Fruit fly (Drosophila melanogaster) whole organism, embryonic: ENCODE results near the gene plx.

Experiments
- CG10321 ChIP-seq: fragments of 200-800 bp; sonication (Bioruptor generic); IDR thresholded peaks from 2 replicates; pipeline ENCODE4 v1.3.6; 2022; ENCODE audit warnings: missing biosample characterization, missing genetic modification characterization
- CG10431 ChIP-seq: fragments of 200-800 bp; sonication (Bioruptor generic); optimal IDR thresholded peaks from 3 replicates; lab custom pipeline; 2018; ENCODE audit warnings: missing biosample characterization, mild to moderate bottlenecking, missing genetic modification characterization
- CG12071 ChIP-seq: fragments of 200-800 bp; sonication (Bioruptor generic); optimal IDR thresholded peaks from 3 replicates; lab custom pipeline; 2018; ENCODE audit warnings: missing biosample characterization, mild to moderate bottlenecking, missing genetic modification characterization
- CG12219 ChIP-seq: fragments of 200-800 bp; sonication (Bioruptor generic); optimal IDR thresholded peaks from 3 replicates; lab custom pipeline; 2018; ENCODE audit warnings: missing biosample characterization, mild to moderate bottlenecking, missing genetic modification characterization
- CG12236 ChIP-seq: fragments of 200-800 bp; sonication (Bioruptor generic); optimal IDR thresholded peaks from 2 replicates; lab custom pipeline; 2016; ENCODE audit warnings: missing biosample characterization, missing genetic modification characterization
- CG1233 ChIP-seq: fragments of 200-800 bp; sonication (Bioruptor generic); optimal IDR thresholded peaks from 4 replicates; lab custom pipeline; 2018; ENCODE audit warnings: missing biosample characterization, mild to moderate bottlenecking, missing genetic modification characterization
- CG13123 ChIP-seq: fragments of 200-800 bp; sonication (Bioruptor generic); optimal IDR thresholded peaks from 2 replicates; lab custom pipeline; 2016; ENCODE audit warnings: missing biosample characterization, missing genetic modification characterization
- CG1529 ChIP-seq: fragments of 200-800 bp; sonication (Bioruptor generic); optimal IDR thresholded peaks from 3 replicates; lab custom pipeline; 2018; ENCODE audit warnings: missing biosample characterization, missing genetic modification characterization
- CG1792 ChIP-seq: fragments of 200-800 bp; sonication (Bioruptor generic); optimal IDR thresholded peaks from 2 replicates; lab custom pipeline; 2016; ENCODE audit warnings: missing biosample characterization, missing genetic modification characterization
- CG18619 ChIP-seq: fragments of 200-800 bp; sonication (Bioruptor generic); optimal IDR thresholded peaks from 3 replicates; lab custom pipeline; 2017; ENCODE audit warnings: missing biosample characterization, mild to moderate bottlenecking, missing genetic modification characterization
- CG30431 ChIP-seq: fragments of 200-800 bp; sonication (Bioruptor generic); optimal IDR thresholded peaks from 2 replicates; lab custom pipeline; 2017; ENCODE audit warnings: missing biosample characterization, missing genetic modification characterization
- CG34422 ChIP-seq: fragments of 200-800 bp; sonication (Bioruptor generic); IDR thresholded peaks from 3 replicates; pipeline ENCODE4 v1.3.6; 2022; ENCODE audit warnings: missing biosample characterization, missing genetic modification characterization
- CG4424 ChIP-seq: fragments of 200-800 bp; sonication (Bioruptor generic); optimal IDR thresholded peaks from 3 replicates; lab custom pipeline; 2016; ENCODE audit warnings: missing biosample characterization, missing genetic modification characterization
- CG6689 ChIP-seq: fragments of 200-800 bp; sonication (Bioruptor generic); IDR thresholded peaks from 2 replicates; pipeline ENCODE4 v1.3.6; 2022; ENCODE audit warnings: missing biosample characterization, missing genetic modification characterization
- CG7357 ChIP-seq: fragments of 200-800 bp; sonication (Bioruptor generic); IDR thresholded peaks from 3 replicates; pipeline ENCODE4 v1.3.6; 2022; ENCODE audit warnings: missing biosample characterization, missing genetic modification characterization
- CG7372 ChIP-seq: fragments of 200-800 bp; sonication (Bioruptor generic); IDR thresholded peaks from 2 replicates; pipeline ENCODE4 v1.3.6; 2022; ENCODE audit warnings: missing biosample characterization, missing genetic modification characterization
- CG8290 ChIP-seq, 3 experiments: fragments of 200-800 bp; sonication (Bioruptor generic); optimal IDR thresholded peaks; 2 replicates each; lab custom pipeline; 2016 to 2019; ENCODE audit warnings: missing biosample characterization in 3 of 3, missing genetic modification characterization in 3 of 3, mild to moderate bottlenecking in 2 of 3, moderate library complexity in 1 of 3
- CG8478 ChIP-seq: fragments of >200 bp; optimal IDR thresholded peaks from 2 replicates; lab custom pipeline; 2018
- CkIIα-i1 ChIP-seq: fragments of 200-800 bp; sonication (Bioruptor generic); IDR thresholded peaks from 2 replicates; pipeline ENCODE4 v1.3.6; 2022; ENCODE audit warnings: missing biosample characterization, missing genetic modification characterization
- CoRest ChIP-seq: fragments of 200-800 bp; sonication (Bioruptor generic); optimal IDR thresholded peaks from 3 replicates; lab custom pipeline; 2018; ENCODE audit warnings: missing biosample characterization, mild to moderate bottlenecking, missing genetic modification characterization, moderate library complexity
- D19B ChIP-seq: fragments of 200-800 bp; sonication (Bioruptor generic); optimal IDR thresholded peaks from 2 replicates; lab custom pipeline; 2017; ENCODE audit warnings: missing biosample characterization, mild to moderate bottlenecking, missing genetic modification characterization
- Doc3 ChIP-seq: fragments of 200-800 bp; sonication (Bioruptor generic); IDR thresholded peaks from 3 replicates; pipeline ENCODE4 v1.3.6; 2022; ENCODE audit warnings: missing biosample characterization, missing genetic modification characterization; ENCODE audit not compliant: partially characterized antibody
- Dref ChIP-seq: fragments of 200-800 bp; sonication (Bioruptor generic); IDR thresholded peaks from 2 replicates; pipeline ENCODE4 v1.3.6; 2022; ENCODE audit warnings: missing biosample characterization, missing genetic modification characterization
- HLH54F ChIP-seq: fragments of 200-800 bp; sonication (Bioruptor generic); optimal IDR thresholded peaks from 3 replicates; lab custom pipeline; 2016; ENCODE audit warnings: missing biosample characterization, missing genetic modification characterization
- HLHmδ ChIP-seq: fragments of 200-800 bp; sonication (Bioruptor generic); optimal IDR thresholded peaks from 2 replicates; lab custom pipeline; 2018; ENCODE audit warnings: missing biosample characterization, mild to moderate bottlenecking, missing genetic modification characterization, moderate library complexity
- Hmx ChIP-seq: fragments of 200-800 bp; sonication (Bioruptor generic); optimal IDR thresholded peaks from 2 replicates; lab custom pipeline; 2016; ENCODE audit warnings: missing biosample characterization, missing genetic modification characterization
- Mad ChIP-seq: fragments of 200-800 bp; sonication (Bioruptor generic); optimal IDR thresholded peaks from 2 replicates; lab custom pipeline; 2016; ENCODE audit warnings: missing biosample characterization, missing genetic modification characterization
- NK7.1 ChIP-seq: fragments of 200-800 bp; sonication (Bioruptor generic); optimal IDR thresholded peaks from 3 replicates; lab custom pipeline; 2016; ENCODE audit warnings: missing biosample characterization, missing genetic modification characterization
- Pdp1 ChIP-seq, 2 experiments: fragments of 200-800 bp; sonication (Bioruptor generic); optimal IDR thresholded peaks; 3 replicates each; lab custom pipeline; 2016; ENCODE audit warnings: missing biosample characterization in 2 of 2, missing genetic modification characterization in 2 of 2, mild to moderate bottlenecking in 1 of 2, moderate library complexity in 1 of 2
- Sox100B ChIP-seq: fragments of 200-800 bp; sonication (Bioruptor generic); optimal IDR thresholded peaks from 3 replicates; lab custom pipeline; 2018; ENCODE audit warnings: missing biosample characterization, mild to moderate bottlenecking, missing genetic modification characterization
- Sox102F ChIP-seq: fragments of 200-800 bp; sonication (Bioruptor generic); optimal IDR thresholded peaks from 2 replicates; lab custom pipeline; 2018; ENCODE audit warnings: missing biosample characterization, mild to moderate bottlenecking, missing genetic modification characterization, moderate library complexity
- YL-1 ChIP-seq: fragments of 200-800 bp; sonication (Bioruptor generic); optimal IDR thresholded peaks from 3 replicates; lab custom pipeline; 2017; ENCODE audit warnings: missing biosample characterization, mild to moderate bottlenecking, missing genetic modification characterization
- ara ChIP-seq: fragments of 200-800 bp; sonication (Bioruptor generic); IDR thresholded peaks from 2 replicates; pipeline ENCODE4 v1.3.6; 2022; ENCODE audit warnings: missing biosample characterization, missing genetic modification characterization
- cg ChIP-seq: fragments of 200-800 bp; sonication (Bioruptor generic); optimal IDR thresholded peaks from 3 replicates; lab custom pipeline; 2019; ENCODE audit warnings: missing biosample characterization, mild to moderate bottlenecking, missing genetic modification characterization, moderate library complexity
- dpn ChIP-seq, 2 experiments: fragments of 200-800 bp; sonication (Bioruptor generic); optimal IDR thresholded peaks; 3 replicates each; lab custom pipeline; 2016; ENCODE audit warnings: missing biosample characterization in 2 of 2, missing genetic modification characterization in 2 of 2
- emc ChIP-seq: fragments of 200-800 bp; sonication (Bioruptor generic); optimal IDR thresholded peaks from 2 replicates; lab custom pipeline; 2016; ENCODE audit warnings: missing biosample characterization, missing genetic modification characterization
- gem ChIP-seq: fragments of 200-800 bp; sonication (Bioruptor generic); optimal IDR thresholded peaks from 2 replicates; lab custom pipeline; 2019; ENCODE audit warnings: missing biosample characterization, mild to moderate bottlenecking, missing genetic modification characterization, moderate library complexity
- hkb ChIP-seq, 2 experiments: fragments of 200-800 bp in 1 of 2; fragments of >200 bp in 1 of 2; sonication (Bioruptor generic) in 1 of 2; IDR thresholded peaks in 1 of 2; optimal IDR thresholded peaks in 1 of 2; 2 replicates each; pipeline versions ENCODE4 v1.3.6 to Lab custom; 2017 to 2022; ENCODE audit warnings: missing biosample characterization in 1 of 2, missing genetic modification characterization in 1 of 2
- jumu ChIP-seq: fragments of 200-800 bp; sonication (Bioruptor generic); optimal IDR thresholded peaks from 3 replicates; lab custom pipeline; 2016; ENCODE audit warnings: missing biosample characterization, missing genetic modification characterization
- org-1 ChIP-seq: fragments of 200-800 bp; sonication (Bioruptor generic); optimal IDR thresholded peaks from 2 replicates; lab custom pipeline; 2017; ENCODE audit warnings: missing biosample characterization, missing genetic modification characterization
- salm ChIP-seq: fragments of 200-800 bp; sonication (Bioruptor generic); optimal IDR thresholded peaks from 2 replicates; lab custom pipeline; 2018; ENCODE audit warnings: missing biosample characterization, mild to moderate bottlenecking, missing genetic modification characterization
- sc ChIP-seq, 3 experiments: fragments of >200 bp in 2 of 3; fragments of 200-800 bp in 1 of 3; sonication (Bioruptor generic) in 1 of 3; optimal IDR thresholded peaks; 2 replicates in 2 of 3; 3 replicates in 1 of 3; lab custom pipeline; 2017; ENCODE audit warnings: mild to moderate bottlenecking in 1 of 3, missing biosample characterization in 1 of 3, missing genetic modification characterization in 1 of 3, missing genetic modification reagents in 1 of 3
- sd ChIP-seq: fragments of 200-800 bp; sonication (Bioruptor generic); optimal IDR thresholded peaks from 3 replicates; lab custom pipeline; 2018; ENCODE audit warnings: missing biosample characterization, mild to moderate bottlenecking, missing genetic modification characterization, moderate library complexity
- sima ChIP-seq: fragments of 200-800 bp; sonication (Bioruptor generic); optimal IDR thresholded peaks from 2 replicates; lab custom pipeline; 2016; ENCODE audit warnings: missing biosample characterization, missing genetic modification characterization
- sqz ChIP-seq: fragments of 200-800 bp; sonication (Bioruptor generic); optimal IDR thresholded peaks from 3 replicates; lab custom pipeline; 2018; ENCODE audit warnings: missing biosample characterization, mild to moderate bottlenecking, missing genetic modification characterization
- tna ChIP-seq: fragments of 200-800 bp; sonication (Bioruptor generic); IDR thresholded peaks from 2 replicates; pipeline ENCODE4 v1.3.6; 2022; ENCODE audit warnings: missing biosample characterization, missing genetic modification characterization; ENCODE audit not compliant: partially characterized antibody
- vfl ChIP-seq: fragments of 200-800 bp; sonication (Bioruptor generic); optimal IDR thresholded peaks from 2 replicates; lab custom pipeline; 2016; ENCODE audit warnings: missing biosample characterization, missing genetic modification characterization
- yki ChIP-seq: fragments of >200 bp; optimal IDR thresholded peaks from 3 replicates; lab custom pipeline; 2018
- zen ChIP-seq: fragments of 200-800 bp; sonication (Bioruptor generic); optimal IDR thresholded peaks from 3 replicates; lab custom pipeline; 2018; ENCODE audit warnings: missing biosample characterization, mild to moderate bottlenecking, missing genetic modification characterization, moderate library complexity

plx gene

dm6 chr3R:5686049-5686757 lies 548 bp downstream of the plx start (continued):
- TF ChIP-seq jumu (GFP tag; lab: Kevin White, UChicago) (peak; percentile 23), CG7372 (GFP tag; lab: Robert Waterston, UW) (no peak), dpn (GFP tag; optimal IDR thresholded peaks at IDR 0.05; lab: Kevin White, UChicago) (peak; percentile 25 to 55), CG1792 (GFP tag; lab: Kevin White, UChicago) (no peak), CG7357 (no peak), CG4424 (GFP tag; lab: Kevin White, UChicago) (peak; percentile 24), ara (GFP tag; lab: Robert Waterston, UW) (no peak), CG1529 (GFP tag; lab: Kevin White, UChicago) (no peak), emc (GFP tag; lab: Kevin White, UChicago) (no peak), HLHmδ (no peak), org-1 (GFP tag; lab: Kevin White, UChicago) (no peak), CG8290 (GFP tag; optimal IDR thresholded peaks at IDR 0.05; lab: Kevin White, UChicago) (no peak), CG8290 (tag; optimal IDR thresholded peaks at IDR 0.05; lab: Kevin White, UChicago) (peak in 1 of 2 experiments; percentile 74), YL-1 (GFP tag; lab: Kevin White, UChicago) (no peak), CG10321 (no peak), CG13123 (GFP tag; lab: Kevin White, UChicago) (no peak), CG12071 (GFP tag; lab: Kevin White, UChicago) (peak; percentile 34), sqz (no peak), zen (no peak), Pdp1 (GFP tag; optimal IDR thresholded peaks at IDR 0.05; lab: Kevin White, UChicago) (peak; percentile 11 to 52), sima (no peak), CG18619 (GFP tag; lab: Kevin White, UChicago) (peak; percentile 34), D19B (GFP tag; lab: Kevin White, UChicago) (peak; percentile 26), Sox100B (GFP tag; lab: Kevin White, UChicago) (no peak), CoRest (tag; lab: Kevin White, UChicago) (peak; percentile 49), Mad (GFP tag; lab: Kevin White, UChicago) (peak; percentile 7), Hmx (GFP tag; lab: Kevin White, UChicago) (no peak), CG34422 (GFP tag; lab: Robert Waterston, UW) (no peak), sd (peak; percentile 24), cg (GFP tag; lab: Kevin White, UChicago) (peak; percentile 60), CG6689 (peak; percentile 60; the same call in 1 of the 2 replicates), salm (no peak), tna (GFP tag; lab: Robert Waterston, UW) (no peak), CG1233 (GFP tag; lab: Kevin White, UChicago) (peak; percentile 11), sc (optimal IDR thresholded peaks at IDR 0.05; lab: Kevin White, UChicago) (no peak), sc (GFP tag; optimal IDR thresholded peaks at IDR 0.05; lab: Kevin White, UChicago) (no peak), hkb (optimal IDR thresholded peaks at IDR 0.05; lab: Kevin White, UChicago) (no peak), hkb (GFP tag; IDR thresholded peaks at IDR 0.05; lab: Robert Waterston, UW) (peak; percentile 52; the same call in 1 of the 2 replicates), CG12219 (GFP tag; lab: Kevin White, UChicago) (peak; percentile 37), yki (lab: Kevin White, UChicago) (no peak), Sox102F (GFP tag; lab: Kevin White, UChicago) (peak; percentile 63), CG12236 (GFP tag; lab: Kevin White, UChicago) (no peak), gem (tag; lab: Kevin White, UChicago) (peak; percentile 70), CG8478 (lab: Kevin White, UChicago) (no peak), Doc3 (no peak), CkIIα-i1 (GFP tag; lab: Robert Waterston, UW) (no peak), NK7.1 (GFP tag; lab: Kevin White, UChicago) (no peak), HLH54F (GFP tag; lab: Kevin White, UChicago) (peak; percentile 57), vfl (GFP tag; lab: Kevin White, UChicago) (no peak), Dref (GFP tag; lab: Robert Waterston, UW) (no peak), CG10431 (GFP tag; lab: Kevin White, UChicago) (no peak), CG30431 (GFP tag; lab: Kevin White, UChicago) (peak; percentile 18)
